Worm (Caenorhabditis elegans) whole organism, L2 larva: Measurements from ENCODE around the gene T11F9.7.

Source experiments
- C34F6.9 ChIP-seq: fragments of 150-350 bp; optimal IDR thresholded peaks from 2 replicates; lab custom pipeline; 2014; ENCODE audit warnings: missing biosample characterization, missing genetic modification characterization
- F13H6.1 ChIP-seq: sonication (generic microtip); optimal IDR thresholded peaks from 2 replicates; lab custom pipeline; 2016; ENCODE audit warnings: missing genetic modification characterization, missing compliant biosample characterization
- R02D3.7 ChIP-seq: fragments of 150-350 bp; optimal IDR thresholded peaks from 2 replicates; lab custom pipeline; 2014; ENCODE audit warnings: missing biosample characterization, missing genetic modification characterization
- Y55F3AM.14 ChIP-seq: fragments of 200-800 bp; sonication (Bioruptor generic); optimal IDR thresholded peaks from 2 replicates; lab custom pipeline; 2018; ENCODE audit warnings: mild to moderate bottlenecking, missing genetic modification characterization, missing compliant biosample characterization
- ZK546.5 ChIP-seq: sonication (generic microtip); optimal IDR thresholded peaks from 2 replicates; lab custom pipeline; 2017; ENCODE audit warnings: missing biosample characterization, missing genetic modification characterization
- alr-1 ChIP-seq: fragments of 150-350 bp; optimal IDR thresholded peaks from 2 replicates; lab custom pipeline; 2014; ENCODE audit warnings: missing biosample characterization, missing genetic modification characterization
- aly-2 ChIP-seq: fragments of 150-350 bp; optimal IDR thresholded peaks from 2 replicates; lab custom pipeline; 2014; ENCODE audit warnings: missing biosample characterization, missing genetic modification characterization
- ama-1 ChIP-seq: fragments of 150-350 bp; optimal IDR thresholded peaks from 2 replicates; lab custom pipeline; 2018; ENCODE audit warnings: inconsistent platforms
- blmp-1 ChIP-seq: sonication (generic microtip); optimal IDR thresholded peaks from 2 replicates; lab custom pipeline; 2017; ENCODE audit warnings: missing genetic modification characterization, mild to moderate bottlenecking, missing compliant biosample characterization, antibody characterized with exemption, moderate library complexity; ENCODE audit not compliant: insufficient read depth
- ceh-16 ChIP-seq: fragments of 150-350 bp; optimal IDR thresholded peaks from 2 replicates; lab custom pipeline; 2014; ENCODE audit warnings: missing biosample characterization, missing genetic modification characterization
- dmd-4 ChIP-seq: sonication (generic microtip); optimal IDR thresholded peaks from 2 replicates; lab custom pipeline; 2017; ENCODE audit warnings: missing biosample characterization, missing genetic modification characterization
- egl-27 ChIP-seq: sonication (generic microtip); optimal IDR thresholded peaks from 3 replicates; lab custom pipeline; 2017; ENCODE audit warnings: missing biosample characterization, missing genetic modification reagents, missing genetic modification characterization
- elt-3 ChIP-seq: sonication (generic microtip); optimal IDR thresholded peaks from 2 replicates; lab custom pipeline; 2017; ENCODE audit warnings: missing biosample characterization, missing genetic modification characterization
- gmeb-1 ChIP-seq: fragments of 150-350 bp; optimal IDR thresholded peaks from 2 replicates; lab custom pipeline; 2014; ENCODE audit warnings: missing biosample characterization, missing genetic modification characterization
- lin-13 ChIP-seq: fragments of 150-350 bp; optimal IDR thresholded peaks from 2 replicates; lab custom pipeline; 2014; ENCODE audit warnings: missing biosample characterization, missing genetic modification reagents, missing genetic modification characterization
- lin-39 ChIP-seq: fragments of 150-350 bp; optimal IDR thresholded peaks from 2 replicates; lab custom pipeline; 2014; ENCODE audit warnings: missing biosample characterization, missing genetic modification reagents, missing genetic modification characterization
- lsy-2 ChIP-seq, 2 experiments: fragments of 150-350 bp in 1 of 2; sonication (generic microtip) in 1 of 2; optimal IDR thresholded peaks; 2 replicates each; lab custom pipeline; 2014 to 2017; ENCODE audit warnings: missing biosample characterization in 2 of 2, missing genetic modification characterization in 2 of 2
- mab-5 ChIP-seq: fragments of 150-350 bp; optimal IDR thresholded peaks from 2 replicates; lab custom pipeline; 2014; ENCODE audit warnings: missing biosample characterization, missing genetic modification characterization
- mdl-1 ChIP-seq, 2 experiments: fragments of 150-350 bp in 1 of 2; sonication (generic microtip) in 1 of 2; optimal IDR thresholded peaks; 2 replicates each; lab custom pipeline; 2017; ENCODE audit warnings: missing biosample characterization in 2 of 2, missing genetic modification characterization in 2 of 2
- nhr-10 ChIP-seq: sonication (generic microtip); optimal IDR thresholded peaks from 2 replicates; lab custom pipeline; 2017; ENCODE audit warnings: missing biosample characterization, missing genetic modification characterization
- nhr-11 ChIP-seq: fragments of 150-350 bp; optimal IDR thresholded peaks from 2 replicates; lab custom pipeline; 2014; ENCODE audit warnings: missing biosample characterization, missing genetic modification characterization
- nhr-12 ChIP-seq: fragments of 150-350 bp; optimal IDR thresholded peaks from 2 replicates; lab custom pipeline; 2014; ENCODE audit warnings: missing biosample characterization, missing genetic modification characterization
- nhr-129 ChIP-seq: fragments of 150-350 bp; optimal IDR thresholded peaks from 2 replicates; lab custom pipeline; 2014; ENCODE audit warnings: missing biosample characterization, missing genetic modification characterization
- nhr-23 ChIP-seq: fragments of 150-350 bp; optimal IDR thresholded peaks from 2 replicates; lab custom pipeline; 2014; ENCODE audit warnings: missing biosample characterization, missing genetic modification reagents, missing genetic modification characterization
- nhr-237 ChIP-seq: fragments of 150-350 bp; optimal IDR thresholded peaks from 2 replicates; lab custom pipeline; 2014; ENCODE audit warnings: missing biosample characterization, missing genetic modification characterization
- nhr-25 ChIP-seq: fragments of 150-350 bp; sonication (generic microtip); optimal IDR thresholded peaks from 3 replicates; lab custom pipeline; 2014; ENCODE audit warnings: missing biosample characterization, missing genetic modification characterization
- nhr-6 ChIP-seq: fragments of 150-350 bp; optimal IDR thresholded peaks from 2 replicates; lab custom pipeline; 2014; ENCODE audit warnings: missing biosample characterization, missing genetic modification characterization
- nhr-77 ChIP-seq: fragments of 150-350 bp; optimal IDR thresholded peaks from 2 replicates; lab custom pipeline; 2014; ENCODE audit warnings: missing biosample characterization, missing genetic modification characterization
- sem-4 ChIP-seq: fragments of 150-350 bp; optimal IDR thresholded peaks from 2 replicates; lab custom pipeline; 2014; ENCODE audit warnings: missing biosample characterization, missing genetic modification reagents, missing genetic modification characterization
- sma-3 ChIP-seq: sonication (generic microtip); optimal IDR thresholded peaks from 2 replicates; lab custom pipeline; 2016; ENCODE audit warnings: missing genetic modification reagents, missing genetic modification characterization, missing compliant biosample characterization
- sma-9 ChIP-seq, 2 experiments: fragments of 150-350 bp in 1 of 2; sonication (generic microtip) in 1 of 2; optimal IDR thresholded peaks; 2 replicates each; lab custom pipeline; 2014 to 2016; ENCODE audit warnings: missing genetic modification characterization in 2 of 2, mild to moderate bottlenecking in 1 of 2, missing biosample characterization in 1 of 2, missing compliant biosample characterization in 1 of 2, missing genetic modification reagents in 1 of 2, moderate library complexity in 1 of 2
- snpc-4 ChIP-seq: fragments of 150-350 bp; optimal IDR thresholded peaks from 2 replicates; lab custom pipeline; 2014; ENCODE audit warnings: missing biosample characterization, missing genetic modification characterization
- unc-39 ChIP-seq: fragments of 150-350 bp; optimal IDR thresholded peaks from 2 replicates; lab custom pipeline; 2014; ENCODE audit warnings: missing biosample characterization, missing genetic modification characterization
- unc-55 ChIP-seq: fragments of 150-350 bp; sonication (generic microtip); optimal IDR thresholded peaks from 3 replicates; lab custom pipeline; 2014; ENCODE audit warnings: missing biosample characterization, missing genetic modification reagents, missing genetic modification characterization
- unc-62 ChIP-seq: fragments of 150-350 bp; optimal IDR thresholded peaks from 2 replicates; lab custom pipeline; 2014; ENCODE audit warnings: missing biosample characterization, missing genetic modification reagents, missing genetic modification characterization
- ztf-1 ChIP-seq: fragments of 200-800 bp; sonication (Bioruptor generic); conservative IDR thresholded peaks from 2 replicates; pipeline ENCODE4 v1.3.6; 2022; ENCODE audit warnings: missing genetic modification characterization, missing compliant biosample characterization
- ztf-4 ChIP-seq: fragments of 150-350 bp; optimal IDR thresholded peaks from 2 replicates; lab custom pipeline; 2014; ENCODE audit warnings: missing biosample characterization, missing genetic modification characterization

The T11F9.7 gene

DNA sequence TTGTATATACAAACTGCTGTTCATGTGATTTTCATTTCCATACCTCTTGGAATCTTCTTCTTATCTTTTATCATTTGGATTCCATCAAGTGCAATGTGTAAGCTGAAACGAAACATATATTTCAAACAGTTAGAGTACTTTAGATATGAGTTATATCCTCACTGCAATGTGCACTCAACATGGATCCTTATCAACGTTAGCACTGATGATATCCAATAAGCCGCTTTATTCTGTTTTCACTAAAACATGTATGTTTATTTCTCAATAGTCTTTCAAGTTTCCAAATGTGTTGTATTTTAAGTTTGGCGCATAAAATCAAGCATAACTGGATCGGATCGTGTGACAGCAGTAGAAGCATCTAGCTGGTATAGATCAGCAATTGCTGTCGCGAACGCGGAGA lies 10.9 kb downstream of the T11F9.7 start, which contains the start of gene T11F9.10:
TSS of gene T11F9.10 (plus strand) at position 301 of the 400 bp plus-strand sequence.
- no peak for TF ChIP-seq nhr-11 (tag; lab: Kevin White, UChicago)
- TF ChIP-seq R02D3.7 (tag; lab: Kevin White, UChicago): no peak
- TF ChIP-seq dmd-4 (tag; lab: Kevin White, UChicago): no peak
- no peak for TF ChIP-seq ztf-4 (tag; lab: Kevin White, UChicago)
- TF ChIP-seq unc-62: no peak
- no peak for TF ChIP-seq ZK546.5 (tag; lab: Kevin White, UChicago)
- TF ChIP-seq lin-39 (tag; lab: Kevin White, UChicago): no peak
- TF ChIP-seq nhr-23: no peak
- TF ChIP-seq mab-5 (tag; lab: Kevin White, UChicago): no peak
- TF ChIP-seq F13H6.1 (tag; lab: Kevin White, UChicago): no peak
- TF ChIP-seq Y55F3AM.14 (GFP tag; lab: Kevin White, UChicago): no peak
- no peak for TF ChIP-seq unc-55
- no peak for TF ChIP-seq aly-2 (tag; lab: Kevin White, UChicago)
- TF ChIP-seq nhr-129 (tag; lab: Kevin White, UChicago): no peak
- no peak for TF ChIP-seq elt-3
- no peak for TF ChIP-seq ceh-16 (tag; lab: Kevin White, UChicago)
- TF ChIP-seq sma-9 (GFP tag; optimal IDR thresholded peaks at IDR 0.05; lab: Kevin White, UChicago): no peak
- no peak for TF ChIP-seq sma-9 (tag; optimal IDR thresholded peaks at IDR 0.05; lab: Kevin White, UChicago)
- TF ChIP-seq nhr-12 (tag; lab: Kevin White, UChicago): no peak
- no peak for TF ChIP-seq C34F6.9 (tag; lab: Kevin White, UChicago)
- no peak for TF ChIP-seq ztf-1 (GFP tag; lab: Robert Waterston, UW)

DNA sequence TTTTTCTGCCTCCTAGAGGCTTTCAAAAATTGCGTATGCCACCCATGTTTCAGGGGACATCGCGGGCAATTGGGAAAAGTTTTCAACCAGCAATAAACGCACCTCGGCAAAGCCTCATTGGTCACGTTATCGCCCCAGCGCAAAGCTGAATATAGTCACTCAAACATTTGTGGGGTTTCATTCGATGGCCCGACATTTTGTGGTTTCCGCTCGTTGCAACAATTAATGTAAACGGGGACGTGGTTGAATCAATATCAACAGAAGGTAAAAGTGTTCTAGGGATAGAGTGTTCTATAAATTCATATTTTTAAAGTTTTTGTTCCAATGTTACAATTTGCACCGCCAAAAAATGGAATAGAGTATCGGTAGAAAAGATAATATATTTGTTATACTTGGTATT lies 12.6 kb downstream of the T11F9.7 start:
- TF ChIP-seq mab-5 (tag; lab: Kevin White, UChicago) (no peak), nhr-77 (tag; lab: Kevin White, UChicago) (no peak), snpc-4 (no peak), nhr-129 (tag; lab: Kevin White, UChicago) (no peak), nhr-25 (tag; lab: Kevin White, UChicago) (no peak), elt-3 (no peak), lsy-2 (tag; optimal IDR thresholded peaks at IDR 0.05; lab: Kevin White, UChicago) (no peak), unc-39 (tag; lab: Kevin White, UChicago) (no peak), sma-3 (no peak), mdl-1 (tag; optimal IDR thresholded peaks at IDR 0.05; lab: Kevin White, UChicago) (no peak), ama-1 (lab: Kevin White, UChicago) (no peak), alr-1 (no peak), sem-4 (no peak), egl-27 (tag; lab: Kevin White, UChicago) (no peak), nhr-23 (no peak), nhr-6 (tag; lab: Kevin White, UChicago) (no peak), nhr-237 (tag; lab: Kevin White, UChicago) (no peak), blmp-1 (tag; lab: Kevin White, UChicago) (no peak), ztf-1 (GFP tag; lab: Robert Waterston, UW) (no peak)

DNA sequence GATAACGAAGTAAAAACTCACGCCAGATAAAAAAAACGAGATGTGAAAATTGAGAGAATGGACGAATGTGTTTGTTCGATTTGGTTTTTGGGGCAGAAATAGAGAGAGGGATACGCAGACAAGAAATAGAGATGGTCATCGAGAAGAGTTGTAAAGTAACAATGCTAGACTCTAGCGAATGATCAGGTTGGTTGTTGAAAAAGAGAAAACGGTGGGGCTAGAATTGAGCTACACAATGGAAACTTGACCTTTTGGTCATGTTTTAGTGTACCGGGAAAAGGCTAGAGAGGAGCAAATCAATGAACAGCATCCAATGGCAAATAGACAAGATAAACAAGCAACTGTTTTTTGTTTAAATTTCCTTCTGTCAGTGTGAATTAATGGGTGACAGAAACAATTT lies 14.6 kb downstream of the T11F9.7 start, which contains the start of gene dhs-19:
TSS of gene dhs-19 (minus strand) at position 101 of the 400 bp plus-strand sequence.
- no peak for TF ChIP-seq lin-13
- TF ChIP-seq, all 48 proteins: peak for 0

DNA sequence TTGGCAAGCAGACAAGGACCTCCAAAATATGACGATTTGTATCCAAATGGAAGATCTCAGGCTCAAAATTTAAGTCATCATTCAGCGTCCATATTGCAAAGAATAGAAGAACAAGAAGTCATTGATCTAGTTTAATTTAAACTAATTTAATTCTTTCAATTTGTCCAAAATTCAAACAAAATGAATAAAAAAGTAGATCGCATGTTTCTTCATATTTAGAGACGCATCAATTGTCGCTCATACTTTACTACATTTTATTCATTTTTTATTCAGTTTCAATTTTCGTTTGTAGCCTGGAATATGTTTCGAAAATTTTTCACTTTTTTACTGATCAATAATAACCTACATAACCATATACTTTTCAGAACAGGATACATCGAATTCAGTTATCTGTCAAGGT lies 16.7 kb downstream of the T11F9.7 start, which contains the start of gene T11F9.21:
TSS of gene T11F9.21 (plus strand) at position 301 of the 400 bp plus-strand sequence.
- TF ChIP-seq snpc-4 (no peak), nhr-129 (tag; lab: Kevin White, UChicago) (no peak), lin-13 (no peak), egl-27 (tag; lab: Kevin White, UChicago) (no peak), blmp-1 (tag; lab: Kevin White, UChicago) (no peak), sma-3 (no peak), ceh-16 (tag; lab: Kevin White, UChicago) (no peak), lin-39 (tag; lab: Kevin White, UChicago) (no peak), nhr-25 (tag; lab: Kevin White, UChicago) (no peak), nhr-10 (no peak), nhr-77 (tag; lab: Kevin White, UChicago) (no peak), gmeb-1 (tag; lab: Kevin White, UChicago) (no peak), R02D3.7 (tag; lab: Kevin White, UChicago) (no peak), unc-39 (tag; lab: Kevin White, UChicago) (no peak), unc-62 (no peak), nhr-12 (tag; lab: Kevin White, UChicago) (no peak), Y55F3AM.14 (GFP tag; lab: Kevin White, UChicago) (no peak)
- TF ChIP-seq, all 48 proteins: peak for 0
